Fruit fly (Drosophila melanogaster) Kc167 (cell line): ENCODE data around the gene faf.

Source experiments
- Sin3A ChIP-seq: fragments of >200 bp; optimal IDR thresholded peaks from 2 replicates; lab custom pipeline; 2018; ENCODE audit warnings: missing external identifiers
- insv ChIP-seq: fragments of >200 bp; optimal IDR thresholded peaks from 3 replicates; lab custom pipeline; 2018; ENCODE audit warnings: missing external identifiers
- psq ChIP-seq: fragments of >200 bp; optimal IDR thresholded peaks from 2 replicates; lab custom pipeline; 2017; ENCODE audit warnings: missing external identifiers

DNA sequence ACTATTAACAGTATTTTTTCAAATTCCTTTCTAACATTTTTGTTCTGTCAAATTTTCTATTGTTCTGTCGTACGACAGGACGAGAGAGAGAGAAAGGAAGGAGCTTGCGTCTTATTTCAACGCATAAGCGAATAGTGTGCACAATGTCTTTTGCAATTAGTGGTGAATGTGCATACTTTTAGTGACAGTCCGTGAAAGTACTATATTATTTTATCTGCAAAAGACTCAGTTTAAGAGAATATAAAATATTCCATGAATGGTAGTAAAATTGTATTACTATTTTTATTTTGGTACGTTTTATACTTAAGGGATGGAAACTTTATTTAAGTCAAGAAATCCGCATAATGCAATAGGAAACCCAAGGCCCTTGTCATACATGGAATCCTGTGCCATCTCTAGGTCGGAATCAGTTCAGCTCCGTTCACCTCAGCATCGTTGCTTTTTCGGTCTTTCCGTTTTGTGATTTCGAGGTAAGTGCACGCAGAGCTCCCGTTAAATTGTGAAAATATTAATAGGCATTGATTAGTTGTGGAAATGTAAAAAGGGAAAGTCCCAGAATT is 38.7 kb upstream of the faf start, which contains the start of gene eEF1alpha2:
- TF ChIP-seq insv (lab: Kevin White, UChicago) (no peak), Sin3A (lab: Kevin White, UChicago) (no peak), psq (lab: Kevin White, UChicago) (no peak)
